Fruit fly (Drosophila melanogaster): ENCODE results near the gene CG17544.

DNA sequence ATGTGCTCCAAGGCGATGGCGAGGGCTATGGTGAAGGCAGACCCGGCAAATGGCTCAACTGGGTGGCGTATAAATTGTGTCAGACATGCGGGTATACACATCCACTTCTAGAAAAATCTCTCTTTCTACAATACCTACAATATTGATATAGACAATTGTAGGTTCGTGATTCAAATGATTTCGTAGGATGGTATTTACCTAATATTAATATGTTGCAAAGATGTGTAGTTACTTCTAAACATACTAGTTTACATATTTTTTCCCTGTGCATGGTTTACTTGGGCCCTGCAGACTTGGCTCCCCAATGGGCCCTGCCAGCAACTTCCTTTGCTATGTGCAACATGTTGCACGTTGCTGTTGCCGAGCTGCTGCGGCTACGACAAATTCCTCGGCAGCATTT lies 56.3 kb downstream of the CG17544 start:
- peak; percentile 26 for TF ChIP-seq Hr39 (GFP tag; optimal IDR thresholded peaks at IDR 0.05)
- peak; percentile 76 for TF ChIP-seq CG6792 (GFP tag; optimal IDR thresholded peaks at IDR 0.05)
- peak; percentile 95 for TF ChIP-seq CG10631 (GFP tag; optimal IDR thresholded peaks at IDR 0.05)

Data from whole organism, prepupa.